Fruit fly (Drosophila melanogaster) whole organism, embryonic: ENCODE measurements around the gene CG11598.

ENCODE experiments used
- Abd-B ChIP-seq: fragments of 200-800 bp; sonication (Bioruptor generic); optimal IDR thresholded peaks from 2 replicates; lab custom pipeline; 2018; ENCODE audit warnings: missing biosample characterization, mild to moderate bottlenecking, missing genetic modification characterization, moderate library complexity
- Adf1 ChIP-seq: fragments of 200-800 bp; sonication (Bioruptor generic); IDR thresholded peaks from 2 replicates; pipeline ENCODE4 v1.3.6; 2022; ENCODE audit warnings: missing biosample characterization, missing genetic modification characterization
- Aef1 ChIP-seq: fragments of 200-800 bp; sonication (Bioruptor generic); IDR thresholded peaks from 3 replicates; pipeline ENCODE4 v1.3.6; 2022; ENCODE audit warnings: missing biosample characterization, missing genetic modification characterization
- Atf-2 ChIP-seq: fragments of 200-800 bp; sonication (Bioruptor generic); optimal IDR thresholded peaks from 2 replicates; lab custom pipeline; 2016; ENCODE audit warnings: missing biosample characterization, missing genetic modification characterization
- Bdp1 ChIP-seq: fragments of 200-800 bp; sonication (Bioruptor generic); optimal IDR thresholded peaks from 3 replicates; lab custom pipeline; 2016; ENCODE audit warnings: missing biosample characterization, missing genetic modification characterization
- CG1024 ChIP-seq: fragments of 200-800 bp; sonication (Bioruptor generic); IDR thresholded peaks from 2 replicates; pipeline ENCODE4 v1.3.6; 2022; ENCODE audit warnings: missing biosample characterization, missing genetic modification characterization
- CG10274 ChIP-seq: fragments of 200-800 bp; sonication (Bioruptor generic); optimal IDR thresholded peaks from 3 replicates; lab custom pipeline; 2017; ENCODE audit warnings: missing biosample characterization, mild to moderate bottlenecking, missing genetic modification characterization
- CG12071 ChIP-seq: fragments of 200-800 bp; sonication (Bioruptor generic); optimal IDR thresholded peaks from 3 replicates; lab custom pipeline; 2018; ENCODE audit warnings: missing biosample characterization, mild to moderate bottlenecking, missing genetic modification characterization
- CG1602 ChIP-seq: fragments of 200-800 bp; sonication (Bioruptor generic); optimal IDR thresholded peaks from 3 replicates; lab custom pipeline; 2016; ENCODE audit warnings: missing biosample characterization, missing genetic modification characterization
- CG16815 ChIP-seq: fragments of 200-800 bp; sonication (Bioruptor generic); optimal IDR thresholded peaks from 3 replicates; lab custom pipeline; 2017; ENCODE audit warnings: missing biosample characterization, mild to moderate bottlenecking, missing genetic modification characterization
- CG17328 ChIP-seq: fragments of 200-800 bp; sonication (Bioruptor generic); IDR thresholded peaks from 2 replicates; pipeline ENCODE4 v1.3.6; 2022; ENCODE audit warnings: missing biosample characterization, missing genetic modification characterization
- CG17612 ChIP-seq: fragments of 200-800 bp; sonication (Bioruptor generic); IDR thresholded peaks from 2 replicates; pipeline ENCODE4 v1.3.6; 2022; ENCODE audit warnings: missing biosample characterization, missing genetic modification characterization
- CG17829 ChIP-seq: fragments of 200-800 bp; optimal IDR thresholded peaks from 2 replicates; lab custom pipeline; 2019; ENCODE audit warnings: missing biosample characterization, mild to moderate bottlenecking, missing genetic modification characterization, moderate library complexity
- CG18764 ChIP-seq: fragments of 200-800 bp; sonication (Bioruptor generic); optimal IDR thresholded peaks from 3 replicates; lab custom pipeline; 2016; ENCODE audit warnings: missing biosample characterization, missing genetic modification characterization
- CG2199 ChIP-seq: fragments of 200-800 bp; sonication (Bioruptor generic); IDR thresholded peaks from 3 replicates; pipeline ENCODE4 v1.3.6; 2022; ENCODE audit warnings: missing biosample characterization, missing genetic modification characterization
- CG32532 ChIP-seq: fragments of 200-800 bp; sonication (Bioruptor generic); IDR thresholded peaks from 2 replicates; pipeline ENCODE4 v1.3.6; 2022; ENCODE audit warnings: missing biosample characterization, missing genetic modification characterization
- CG32772 ChIP-seq: fragments of 200-800 bp; sonication (Bioruptor generic); IDR thresholded peaks from 2 replicates; pipeline ENCODE4 v1.3.6; 2022; ENCODE audit warnings: missing biosample characterization, missing genetic modification characterization
- CG34376 ChIP-seq: fragments of 200-800 bp; sonication (Bioruptor generic); optimal IDR thresholded peaks from 2 replicates; lab custom pipeline; 2018; ENCODE audit warnings: missing biosample characterization, mild to moderate bottlenecking, missing genetic modification characterization
- CG3838 ChIP-seq: fragments of 200-800 bp; sonication (Bioruptor generic); optimal IDR thresholded peaks from 3 replicates; lab custom pipeline; 2016; ENCODE audit warnings: missing biosample characterization, missing genetic modification characterization
- CG42726 ChIP-seq: fragments of 200-800 bp; sonication (Bioruptor generic); IDR thresholded peaks from 2 replicates; pipeline ENCODE4 v1.3.6; 2022; ENCODE audit warnings: missing biosample characterization, missing genetic modification characterization; ENCODE audit not compliant: partially characterized antibody
- CG4707 ChIP-seq: fragments of 200-800 bp; sonication (Bioruptor generic); optimal IDR thresholded peaks from 2 replicates; lab custom pipeline; 2018; ENCODE audit warnings: missing biosample characterization, mild to moderate bottlenecking, missing genetic modification characterization, moderate library complexity
- CG6765 ChIP-seq: fragments of 200-800 bp; sonication (Bioruptor generic); optimal IDR thresholded peaks from 3 replicates; lab custom pipeline; 2017; ENCODE audit warnings: missing biosample characterization, mild to moderate bottlenecking, missing genetic modification characterization
- CG7556 ChIP-seq: fragments of 200-800 bp; sonication (Bioruptor generic); optimal IDR thresholded peaks from 2 replicates; lab custom pipeline; 2017; ENCODE audit warnings: missing biosample characterization, mild to moderate bottlenecking, missing genetic modification characterization
- CG8765 ChIP-seq: fragments of 200-800 bp; sonication (Bioruptor generic); IDR thresholded peaks from 2 replicates; pipeline ENCODE4 v1.3.6; 2022; ENCODE audit warnings: missing biosample characterization, missing genetic modification characterization
- CG9437 ChIP-seq: fragments of 200-800 bp; sonication (Bioruptor generic); optimal IDR thresholded peaks from 2 replicates; lab custom pipeline; 2018; ENCODE audit warnings: missing biosample characterization, mild to moderate bottlenecking, missing genetic modification characterization
- CG9876 ChIP-seq: fragments of 200-800 bp; sonication (Bioruptor generic); optimal IDR thresholded peaks from 2 replicates; lab custom pipeline; 2016; ENCODE audit warnings: missing biosample characterization, missing genetic modification characterization
- HLH54F ChIP-seq: fragments of 200-800 bp; sonication (Bioruptor generic); optimal IDR thresholded peaks from 3 replicates; lab custom pipeline; 2016; ENCODE audit warnings: missing biosample characterization, missing genetic modification characterization
- HmgZ ChIP-seq: fragments of 200-800 bp; sonication (Bioruptor generic); optimal IDR thresholded peaks from 2 replicates; lab custom pipeline; 2018; ENCODE audit warnings: missing biosample characterization, mild to moderate bottlenecking, missing genetic modification characterization
- Hmx ChIP-seq: fragments of 200-800 bp; sonication (Bioruptor generic); optimal IDR thresholded peaks from 2 replicates; lab custom pipeline; 2016; ENCODE audit warnings: missing biosample characterization, missing genetic modification characterization
- Hsf ChIP-seq: fragments of 200-800 bp; sonication (Bioruptor generic); optimal IDR thresholded peaks from 3 replicates; lab custom pipeline; 2016; ENCODE audit warnings: missing biosample characterization, missing genetic modification characterization
- Lhr ChIP-seq: fragments of 200-800 bp; sonication (Bioruptor generic); optimal IDR thresholded peaks from 3 replicates; lab custom pipeline; 2017; ENCODE audit warnings: mild to moderate bottlenecking, missing biosample characterization, missing genetic modification reagents, missing genetic modification characterization
- Mes4 ChIP-seq: fragments of 200-800 bp; sonication (Bioruptor generic); optimal IDR thresholded peaks from 2 replicates; lab custom pipeline; 2016; ENCODE audit warnings: missing biosample characterization, missing genetic modification characterization
- NFAT ChIP-seq: fragments of 200-800 bp; sonication (Bioruptor generic); IDR thresholded peaks from 2 replicates; pipeline ENCODE4 v1.3.6; 2022; ENCODE audit warnings: missing biosample characterization, missing genetic modification characterization
- Poxn ChIP-seq: fragments of 200-800 bp; sonication (Bioruptor generic); IDR thresholded peaks from 2 replicates; pipeline ENCODE4 v1.3.6; 2022; ENCODE audit warnings: missing biosample characterization, missing genetic modification characterization
- Side ChIP-seq: fragments of 200-800 bp; sonication (Bioruptor generic); optimal IDR thresholded peaks from 2 replicates; lab custom pipeline; 2016; ENCODE audit warnings: missing biosample characterization, missing genetic modification characterization
- Vsx1 ChIP-seq: fragments of 200-800 bp; sonication (Bioruptor generic); optimal IDR thresholded peaks from 2 replicates; lab custom pipeline; 2017; ENCODE audit warnings: missing biosample characterization, mild to moderate bottlenecking, missing genetic modification characterization, missing genetic modification reagents
- chinmo ChIP-seq: fragments of 200-800 bp; sonication (Bioruptor generic); IDR thresholded peaks from 4 replicates; pipeline ENCODE4 v1.3.6; 2022; ENCODE audit warnings: missing biosample characterization, missing genetic modification characterization; ENCODE audit not compliant: partially characterized antibody
- ci ChIP-seq: fragments of 200-800 bp; sonication (Bioruptor generic); IDR thresholded peaks from 3 replicates; pipeline ENCODE4 v1.3.6; 2022; ENCODE audit warnings: missing biosample characterization, missing genetic modification characterization
- corto ChIP-seq: fragments of 200-800 bp; sonication (Bioruptor generic); optimal IDR thresholded peaks from 2 replicates; lab custom pipeline; 2016; ENCODE audit warnings: missing biosample characterization, mild to moderate bottlenecking, missing genetic modification characterization, moderate library complexity
- crol ChIP-seq: fragments of 200-800 bp; sonication (Bioruptor generic); IDR thresholded peaks from 2 replicates; pipeline ENCODE4 v1.3.6; 2022; ENCODE audit warnings: missing biosample characterization, missing genetic modification characterization
- crp ChIP-seq, 2 experiments: fragments of 200-800 bp; sonication (Bioruptor generic); optimal IDR thresholded peaks; 2 replicates in 1 of 2; 3 replicates in 1 of 2; lab custom pipeline; 2017; ENCODE audit warnings: missing biosample characterization in 2 of 2, missing genetic modification characterization in 2 of 2, mild to moderate bottlenecking in 1 of 2, moderate library complexity in 1 of 2
- gsb ChIP-seq: fragments of 200-800 bp; sonication (Bioruptor generic); IDR thresholded peaks from 2 replicates; pipeline ENCODE4 v1.3.6; 2022; ENCODE audit warnings: missing biosample characterization, missing genetic modification characterization
- kni ChIP-seq: fragments of 200-800 bp; sonication (Bioruptor generic); optimal IDR thresholded peaks from 3 replicates; lab custom pipeline; 2017; ENCODE audit warnings: mild to moderate bottlenecking, missing biosample characterization, missing genetic modification reagents, missing genetic modification characterization
- luna ChIP-seq: fragments of 200-800 bp; sonication (Bioruptor generic); optimal IDR thresholded peaks from 2 replicates; lab custom pipeline; 2016; ENCODE audit warnings: missing biosample characterization, missing genetic modification characterization
- pfk ChIP-seq: fragments of 200-800 bp; sonication (Bioruptor generic); optimal IDR thresholded peaks from 2 replicates; lab custom pipeline; 2018; ENCODE audit warnings: missing biosample characterization, mild to moderate bottlenecking, missing genetic modification characterization, moderate library complexity
- pho ChIP-seq: fragments of 200-800 bp; sonication (Bioruptor generic); optimal IDR thresholded peaks from 2 replicates; lab custom pipeline; 2016; ENCODE audit warnings: missing biosample characterization, missing genetic modification characterization
- pnt ChIP-seq: fragments of 200-800 bp; sonication (Bioruptor generic); optimal IDR thresholded peaks from 3 replicates; lab custom pipeline; 2016; ENCODE audit warnings: missing biosample characterization, missing genetic modification characterization
- so ChIP-seq: fragments of 200-800 bp; sonication (Bioruptor generic); IDR thresholded peaks from 3 replicates; pipeline ENCODE4 v1.3.6; 2022; ENCODE audit warnings: missing biosample characterization, missing genetic modification characterization
- sqz ChIP-seq: fragments of 200-800 bp; sonication (Bioruptor generic); optimal IDR thresholded peaks from 3 replicates; lab custom pipeline; 2018; ENCODE audit warnings: missing biosample characterization, mild to moderate bottlenecking, missing genetic modification characterization
- tin ChIP-seq: fragments of 200-800 bp; sonication (Bioruptor generic); optimal IDR thresholded peaks from 3 replicates; lab custom pipeline; 2016; ENCODE audit warnings: missing biosample characterization, missing genetic modification characterization
- unpg ChIP-seq: fragments of 200-800 bp; sonication (Bioruptor generic); optimal IDR thresholded peaks from 3 replicates; lab custom pipeline; 2018; ENCODE audit warnings: missing biosample characterization, mild to moderate bottlenecking, missing genetic modification characterization, moderate library complexity

The CG11598 gene

DNA sequence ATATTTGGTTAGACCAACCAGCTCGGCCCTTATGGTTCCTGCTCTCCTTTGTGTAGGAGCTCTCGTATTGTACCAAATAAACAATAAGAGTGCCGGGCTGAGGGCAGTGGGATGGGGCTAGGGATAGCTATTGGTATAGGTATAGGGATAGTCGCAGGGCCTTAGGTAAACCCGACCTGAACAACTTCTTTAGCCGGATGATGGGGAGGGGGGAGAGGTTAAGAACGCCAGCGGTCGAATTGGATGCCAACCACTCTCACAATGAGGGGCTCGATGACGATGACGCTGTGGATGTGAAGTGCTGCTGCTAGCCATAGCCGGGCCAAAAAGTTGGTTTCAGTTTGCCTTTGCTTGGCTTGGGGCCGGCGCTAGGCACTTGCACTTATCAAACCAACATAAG lies 12.6 kb downstream of the CG11598 start (continued):
- TF ChIP-seq CG34376 (GFP tag; lab: Kevin White, UChicago) (no peak), ci (GFP tag; lab: Robert Waterston, UW) (0 out of 3 replicates have a peak, but pooled peaks have one; percentile 16), CG3838 (no peak), crol (GFP tag; lab: Robert Waterston, UW) (peak; percentile 63)

DNA sequence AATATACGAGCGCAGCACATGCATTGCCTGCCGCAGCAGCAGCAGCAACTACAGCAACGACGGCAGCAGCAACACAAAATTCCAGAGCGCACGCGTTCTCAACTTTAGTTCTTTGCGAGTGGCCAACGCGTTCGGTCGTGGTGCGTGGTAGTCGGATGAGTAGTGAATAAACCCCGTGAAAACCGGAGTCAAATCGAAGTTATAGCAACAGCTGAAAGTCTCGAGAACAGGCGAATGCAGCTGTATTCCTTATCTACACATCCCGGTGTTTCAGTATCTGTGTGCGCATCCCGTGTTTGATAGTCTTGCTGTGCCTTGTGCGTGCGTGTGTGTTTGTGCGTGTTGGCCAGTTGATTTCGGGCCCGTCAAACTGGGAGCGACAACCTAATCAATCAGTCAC lies 13.2 kb downstream of the CG11598 start, which contains the start of gene Dtg:
Gene Dtg (plus strand): TSS at position 105 of the 400 bp plus-strand sequence.
- no peak for TF ChIP-seq NFAT (GFP tag; lab: Robert Waterston, UW)
- no peak for TF ChIP-seq Poxn (GFP tag; lab: Robert Waterston, UW)
- TF ChIP-seq CG17328, result no peak
- no peak for TF ChIP-seq luna (GFP tag; lab: Kevin White, UChicago)
- no peak for TF ChIP-seq pho
- no peak for TF ChIP-seq Bdp1 (GFP tag; lab: Kevin White, UChicago)
- TF ChIP-seq CG18764, result no peak
- no peak for TF ChIP-seq Atf-2
- TF ChIP-seq tin (GFP tag; lab: Kevin White, UChicago), result no peak
- TF ChIP-seq Hmx (GFP tag; lab: Kevin White, UChicago), result no peak
- TF ChIP-seq CG9437 (GFP tag; lab: Kevin White, UChicago), result no peak
- no peak for TF ChIP-seq corto (GFP tag; lab: Kevin White, UChicago)
- no peak for TF ChIP-seq CG16815 (GFP tag; lab: Kevin White, UChicago)
- no peak for TF ChIP-seq Mes4 (GFP tag; lab: Kevin White, UChicago)
- no peak for TF ChIP-seq Adf1 (GFP tag; lab: Robert Waterston, UW)
- TF ChIP-seq crp (GFP tag; optimal IDR thresholded peaks at IDR 0.05; lab: Kevin White, UChicago), result peak in 1 of 2 experiments; percentile 14
- no peak for TF ChIP-seq CG8765 (GFP tag; lab: Robert Waterston, UW)
- no peak for TF ChIP-seq CG1024 (GFP tag; lab: Robert Waterston, UW)
- no peak for TF ChIP-seq CG17612 (GFP tag; lab: Robert Waterston, UW)
- no peak for TF ChIP-seq Side
- TF ChIP-seq CG12071 (GFP tag; lab: Kevin White, UChicago), result no peak
- TF ChIP-seq CG1602 (GFP tag; lab: Kevin White, UChicago), result no peak
- TF ChIP-seq CG9876 (GFP tag; lab: Kevin White, UChicago), result no peak
- TF ChIP-seq so (GFP tag; lab: Robert Waterston, UW), result no peak
- TF ChIP-seq kni (GFP tag; lab: Kevin White, UChicago), result peak; percentile 80
- TF ChIP-seq CG6765 (GFP tag; lab: Kevin White, UChicago), result no peak
- no peak for TF ChIP-seq CG7556 (GFP tag; lab: Kevin White, UChicago)
- no peak for TF ChIP-seq Abd-B (GFP tag; lab: Kevin White, UChicago)
- TF ChIP-seq CG42726 (GFP tag; lab: Robert Waterston, UW), result no peak
- TF ChIP-seq sqz (GFP tag; lab: Kevin White, UChicago), result no peak
- TF ChIP-seq pfk (GFP tag; lab: Kevin White, UChicago), result no peak
- no peak for TF ChIP-seq CG10274 (GFP tag; lab: Kevin White, UChicago)
- no peak for TF ChIP-seq CG32532 (GFP tag; lab: Robert Waterston, UW)
- TF ChIP-seq Lhr, result no peak
- TF ChIP-seq HmgZ (tag; lab: Kevin White, UChicago), result no peak
- no peak for TF ChIP-seq CG32772
- TF ChIP-seq CG4707 (GFP tag; lab: Kevin White, UChicago), result no peak
- TF ChIP-seq Aef1 (GFP tag; lab: Robert Waterston, UW), result no peak
- TF ChIP-seq HLH54F (GFP tag; lab: Kevin White, UChicago), result no peak
- TF ChIP-seq unpg, result no peak
- TF ChIP-seq CG17829 (tag; lab: Kevin White, UChicago), result peak; percentile 42
- TF ChIP-seq Hsf (GFP tag; lab: Kevin White, UChicago), result no peak
- no peak for TF ChIP-seq gsb
- 0 out of 3 replicates have a peak, but pooled peaks have one; percentile 41 for TF ChIP-seq CG2199 (GFP tag; lab: Robert Waterston, UW)
- TF ChIP-seq chinmo (GFP tag; lab: Robert Waterston, UW), result no peak
- no peak for TF ChIP-seq Vsx1 (GFP tag; lab: Kevin White, UChicago)
- TF ChIP-seq pnt (GFP tag; lab: Kevin White, UChicago), result no peak
